Fruit fly (Drosophila melanogaster): ENCODE measurements around the gene CG9988.

Gene CG9988

DNA sequence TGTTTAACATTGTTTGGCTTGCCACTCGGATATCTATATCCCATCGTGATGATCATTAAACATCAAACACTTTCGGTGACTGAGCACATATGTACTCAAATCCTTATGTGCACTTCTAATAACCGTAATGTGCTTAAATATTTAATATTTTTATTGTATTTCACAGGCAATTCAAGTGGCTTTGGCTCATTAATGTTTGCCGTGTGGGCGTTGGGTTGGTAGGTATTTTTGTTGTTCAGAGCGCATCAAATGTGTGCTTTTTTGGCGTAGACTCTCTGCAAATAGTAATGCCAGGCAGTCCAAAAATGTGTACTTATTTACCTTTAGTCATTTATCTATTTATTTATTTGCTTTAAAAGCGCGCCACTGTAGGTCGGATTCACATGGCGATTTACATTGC is 49.3 kb upstream of the CG9988 start (continued):
- TF ChIP-seq dmrt99B (tag; optimal IDR thresholded peaks at IDR 0.05) (peak; percentile 41), grau (tag; optimal IDR thresholded peaks at IDR 0.05) (peak; percentile 18), CG8924 (tag; optimal IDR thresholded peaks at IDR 0.05) (peak; percentile 18), odd (GFP tag; optimal IDR thresholded peaks at IDR 0.05) (peak; percentile 9), schlank (tag; optimal IDR thresholded peaks at IDR 0.05) (peak; percentile 25), CG15696 (tag; optimal IDR thresholded peaks at IDR 0.05) (peak; percentile 72), Vsx1 (GFP tag; optimal IDR thresholded peaks at IDR 0.05) (peak; percentile 62), caup (GFP tag; optimal IDR thresholded peaks at IDR 0.05; ENCODE audit: severe bottlenecking) (peak; percentile 13), ranshi (GFP tag; IDR thresholded peaks at IDR 0.05) (0 out of 2 replicates have a peak, but pooled peaks have one; percentile 15), Taf1 (GFP tag; IDR thresholded peaks at IDR 0.05) (no peak), CG14710 (tag; optimal IDR thresholded peaks at IDR 0.05) (peak; percentile 22), CG1233 (GFP tag; optimal IDR thresholded peaks at IDR 0.05) (peak; percentile 15), CG12391 (tag; optimal IDR thresholded peaks at IDR 0.05) (peak; percentile 2), Sox102F (GFP tag; optimal IDR thresholded peaks at IDR 0.05) (peak; percentile 26), nau (GFP tag; optimal IDR thresholded peaks at IDR 0.05) (peak; percentile 18), sisA (GFP tag; IDR thresholded peaks at IDR 0.05) (no peak), CG2678 (tag; optimal IDR thresholded peaks at IDR 0.05) (peak; percentile 65), her (GFP tag; optimal IDR thresholded peaks at IDR 0.05) (no peak), fd64A (GFP tag; optimal IDR thresholded peaks at IDR 0.05) (peak; percentile 7), tap (tag; optimal IDR thresholded peaks at IDR 0.05) (peak; percentile 4), PHDP (tag; optimal IDR thresholded peaks at IDR 0.05) (peak; percentile 33), CG6854 (GFP tag; optimal IDR thresholded peaks at IDR 0.05) (no peak), seq (GFP tag; IDR thresholded peaks at IDR 0.05) (peak; percentile 41; the same call in 1 of the 2 replicates), NC2β (GFP tag; optimal IDR thresholded peaks at IDR 0.05) (peak; percentile 9), nmo (GFP tag; optimal IDR thresholded peaks at IDR 0.05) (peak; percentile 3), Fer1 (GFP tag; optimal IDR thresholded peaks at IDR 0.05) (peak; percentile 14), CG11504 (tag; optimal IDR thresholded peaks at IDR 0.05) (peak; percentile 49), CG12744 (GFP tag; optimal IDR thresholded peaks at IDR 0.05) (no peak), insv (GFP tag; optimal IDR thresholded peaks at IDR 0.05) (no peak), Sox100B (GFP tag; optimal IDR thresholded peaks at IDR 0.05) (peak; percentile 49), CG6813 (GFP tag; optimal IDR thresholded peaks at IDR 0.05) (peak; percentile 46), CrebB (tag; optimal IDR thresholded peaks at IDR 0.05) (peak; percentile 11), CG2120 (GFP tag; optimal IDR thresholded peaks at IDR 0.05) (peak; percentile 9), pan (optimal IDR thresholded peaks at IDR 0.05) (no peak), pan (GFP tag; optimal IDR thresholded peaks at IDR 0.05 in 1 of 2, IDR thresholded peaks at IDR 0.05 in 1 of 2) (peak in 1 of 2 experiments; percentile 28), CG12659 (GFP tag; optimal IDR thresholded peaks at IDR 0.05) (peak; percentile 24), CG31441 (GFP tag; IDR thresholded peaks at IDR 0.05) (peak; percentile 60), org-1 (GFP tag; optimal IDR thresholded peaks at IDR 0.05) (peak; percentile 19), gsb-n (tag; optimal IDR thresholded peaks at IDR 0.05) (peak; percentile 19), TFAM (GFP tag; optimal IDR thresholded peaks at IDR 0.05) (no peak), so (GFP tag; IDR thresholded peaks at IDR 0.05) (peak; percentile 38; the same call in 1 of the 3 replicates), btn (GFP tag; optimal IDR thresholded peaks at IDR 0.05) (no peak), maf-S (GFP tag; optimal IDR thresholded peaks at IDR 0.05) (no peak), YL-1 (GFP tag; optimal IDR thresholded peaks at IDR 0.05) (peak; percentile 7), Blimp-1 (GFP tag; optimal IDR thresholded peaks at IDR 0.05) (peak; percentile 16), CG15269 (tag; optimal IDR thresholded peaks at IDR 0.05) (peak; percentile 24), CoRest (tag; optimal IDR thresholded peaks at IDR 0.05) (peak; percentile 45), E2f1 (GFP tag; IDR thresholded peaks at IDR 0.05) (no peak), CG8944 (GFP tag; optimal IDR thresholded peaks at IDR 0.05) (no peak), CG18599 (GFP tag; optimal IDR thresholded peaks at IDR 0.05) (peak; percentile 17)

Measured in whole organism, embryonic.